Worm (Caenorhabditis elegans) whole organism, L2 larva: ENCODE measurements around the gene T24C4.3.

Experiments used
- R02D3.7 ChIP-seq: fragments of 150-350 bp; optimal IDR thresholded peaks from 2 replicates; lab custom pipeline; 2014; ENCODE audit warnings: missing biosample characterization, missing genetic modification characterization
- ama-1 ChIP-seq: fragments of 150-350 bp; optimal IDR thresholded peaks from 2 replicates; lab custom pipeline; 2018; ENCODE audit warnings: inconsistent platforms
- egl-27 ChIP-seq: sonication (generic microtip); optimal IDR thresholded peaks from 3 replicates; lab custom pipeline; 2017; ENCODE audit warnings: missing biosample characterization, missing genetic modification reagents, missing genetic modification characterization
- elt-3 ChIP-seq: sonication (generic microtip); optimal IDR thresholded peaks from 2 replicates; lab custom pipeline; 2017; ENCODE audit warnings: missing biosample characterization, missing genetic modification characterization
- lin-39 ChIP-seq: fragments of 150-350 bp; optimal IDR thresholded peaks from 2 replicates; lab custom pipeline; 2014; ENCODE audit warnings: missing biosample characterization, missing genetic modification reagents, missing genetic modification characterization
- nhr-10 ChIP-seq: sonication (generic microtip); optimal IDR thresholded peaks from 2 replicates; lab custom pipeline; 2017; ENCODE audit warnings: missing biosample characterization, missing genetic modification characterization
- nhr-11 ChIP-seq: fragments of 150-350 bp; optimal IDR thresholded peaks from 2 replicates; lab custom pipeline; 2014; ENCODE audit warnings: missing biosample characterization, missing genetic modification characterization
- nhr-23 ChIP-seq: fragments of 150-350 bp; optimal IDR thresholded peaks from 2 replicates; lab custom pipeline; 2014; ENCODE audit warnings: missing biosample characterization, missing genetic modification reagents, missing genetic modification characterization
- nhr-25 ChIP-seq: fragments of 150-350 bp; sonication (generic microtip); optimal IDR thresholded peaks from 3 replicates; lab custom pipeline; 2014; ENCODE audit warnings: missing biosample characterization, missing genetic modification characterization
- snpc-4 ChIP-seq: fragments of 150-350 bp; optimal IDR thresholded peaks from 2 replicates; lab custom pipeline; 2014; ENCODE audit warnings: missing biosample characterization, missing genetic modification characterization
- unc-39 ChIP-seq: fragments of 150-350 bp; optimal IDR thresholded peaks from 2 replicates; lab custom pipeline; 2014; ENCODE audit warnings: missing biosample characterization, missing genetic modification characterization
- zag-1 ChIP-seq: fragments of 150-350 bp; optimal IDR thresholded peaks from 2 replicates; lab custom pipeline; 2014; ENCODE audit warnings: missing biosample characterization, missing genetic modification characterization
- ztf-11 ChIP-seq: sonication (generic microtip); optimal IDR thresholded peaks from 2 replicates; lab custom pipeline; 2017; ENCODE audit warnings: missing biosample characterization, missing genetic modification characterization

ce11 chrIII:853414-853813, 18.9 kb downstream of the T24C4.3 start:
- TF ChIP-seq zag-1 (tag; lab: Kevin White, UChicago) = no peak
- TF ChIP-seq nhr-23 = no peak
- TF ChIP-seq snpc-4 (tag; lab: Kevin White, UChicago) = no peak
- TF ChIP-seq ama-1 (lab: Kevin White, UChicago) = no peak
- TF ChIP-seq elt-3 (tag; lab: Kevin White, UChicago) = no peak
- TF ChIP-seq R02D3.7 (tag; lab: Kevin White, UChicago) = no peak
- TF ChIP-seq lin-39 = no peak
- TF ChIP-seq ztf-11 (tag; lab: Kevin White, UChicago) = no peak
- no peak for TF ChIP-seq unc-39 (tag; lab: Kevin White, UChicago)
- TF ChIP-seq nhr-11 (tag; lab: Kevin White, UChicago) = no peak
- no peak for TF ChIP-seq nhr-10
- TF ChIP-seq nhr-25 (tag; lab: Kevin White, UChicago) = no peak
- no peak for TF ChIP-seq egl-27 (tag; lab: Kevin White, UChicago)
